Fruit fly (Drosophila melanogaster) whole organism, embryonic: ENCODE data around the gene CG42465.

Experiments
- BEAF-32 ChIP-seq: fragments of 200-800 bp; sonication (Bioruptor generic); optimal IDR thresholded peaks from 3 replicates; lab custom pipeline; 2017; ENCODE audit warnings: missing biosample characterization, missing genetic modification characterization, mild to moderate bottlenecking, moderate library complexity, missing genetic modification reagents
- Blimp-1 ChIP-seq: fragments of 200-800 bp; sonication (Bioruptor generic); optimal IDR thresholded peaks from 3 replicates; lab custom pipeline; 2018; ENCODE audit warnings: missing biosample characterization, missing genetic modification characterization, mild to moderate bottlenecking, moderate library complexity, missing genetic modification reagents
- CG1024 ChIP-seq: fragments of 200-800 bp; sonication (Bioruptor generic); IDR thresholded peaks from 2 replicates; pipeline ENCODE4 v1.3.6; 2022; ENCODE audit warnings: missing biosample characterization, missing genetic modification characterization
- CG10321 ChIP-seq: fragments of 200-800 bp; sonication (Bioruptor generic); IDR thresholded peaks from 2 replicates; pipeline ENCODE4 v1.3.6; 2022; ENCODE audit warnings: missing biosample characterization, missing genetic modification characterization
- CG10565 ChIP-seq: fragments of 200-800 bp; sonication (Bioruptor generic); optimal IDR thresholded peaks from 3 replicates; lab custom pipeline; 2016; ENCODE audit warnings: missing biosample characterization, mild to moderate bottlenecking, missing genetic modification characterization
- CG10654 ChIP-seq: fragments of 200-800 bp; sonication (Bioruptor generic); optimal IDR thresholded peaks from 2 replicates; lab custom pipeline; 2016; ENCODE audit warnings: missing biosample characterization, missing genetic modification characterization
- CG11696 ChIP-seq: fragments of 200-800 bp; sonication (Bioruptor generic); IDR thresholded peaks from 2 replicates; pipeline ENCODE4 v1.3.6; 2022; ENCODE audit warnings: missing biosample characterization, missing genetic modification characterization
- CG12299 ChIP-seq: fragments of 200-800 bp; sonication (Bioruptor generic); optimal IDR thresholded peaks from 2 replicates; lab custom pipeline; 2018; ENCODE audit warnings: missing biosample characterization, mild to moderate bottlenecking, missing genetic modification characterization
- CG12769 ChIP-seq: fragments of 200-800 bp; sonication (Bioruptor generic); optimal IDR thresholded peaks from 2 replicates; lab custom pipeline; 2019; ENCODE audit warnings: missing biosample characterization, mild to moderate bottlenecking, missing genetic modification characterization, moderate library complexity
- CG15514 ChIP-seq: fragments of 200-800 bp; sonication (Bioruptor generic); optimal IDR thresholded peaks from 3 replicates; lab custom pipeline; 2017; ENCODE audit warnings: missing biosample characterization, missing genetic modification characterization, mild to moderate bottlenecking, moderate library complexity, missing genetic modification reagents
- CG16863 ChIP-seq: fragments of 200-800 bp; sonication (Bioruptor generic); optimal IDR thresholded peaks from 3 replicates; lab custom pipeline; 2016; ENCODE audit warnings: missing biosample characterization, missing genetic modification characterization
- CG17359 ChIP-seq: fragments of 200-800 bp; sonication (Bioruptor generic); optimal IDR thresholded peaks from 3 replicates; lab custom pipeline; 2018; ENCODE audit warnings: missing biosample characterization, mild to moderate bottlenecking, missing genetic modification characterization, moderate library complexity
- CG18599 ChIP-seq: fragments of 200-800 bp; sonication (Bioruptor generic); optimal IDR thresholded peaks from 3 replicates; lab custom pipeline; 2017; ENCODE audit warnings: missing biosample characterization, missing genetic modification characterization, mild to moderate bottlenecking, moderate library complexity, missing genetic modification reagents
- CG18619 ChIP-seq: fragments of 200-800 bp; sonication (Bioruptor generic); optimal IDR thresholded peaks from 3 replicates; lab custom pipeline; 2017; ENCODE audit warnings: missing biosample characterization, mild to moderate bottlenecking, missing genetic modification characterization
- CG18764 ChIP-seq: fragments of 200-800 bp; sonication (Bioruptor generic); optimal IDR thresholded peaks from 3 replicates; lab custom pipeline; 2016; ENCODE audit warnings: missing biosample characterization, missing genetic modification characterization
- CG2120 ChIP-seq: fragments of 200-800 bp; sonication (Bioruptor generic); optimal IDR thresholded peaks from 3 replicates; lab custom pipeline; 2016; ENCODE audit warnings: missing biosample characterization, missing genetic modification characterization
- CG32532 ChIP-seq: fragments of 200-800 bp; sonication (Bioruptor generic); IDR thresholded peaks from 2 replicates; pipeline ENCODE4 v1.3.6; 2022; ENCODE audit warnings: missing biosample characterization, missing genetic modification characterization
- CG3281 ChIP-seq: fragments of 200-800 bp; sonication (Bioruptor generic); optimal IDR thresholded peaks from 3 replicates; lab custom pipeline; 2017; ENCODE audit warnings: missing biosample characterization, mild to moderate bottlenecking, missing genetic modification characterization
- CG5953 ChIP-seq: fragments of 200-800 bp; sonication (Bioruptor generic); IDR thresholded peaks from 2 replicates; pipeline ENCODE4 v1.3.6; 2022; ENCODE audit warnings: missing biosample characterization, missing genetic modification characterization
- CG7928 ChIP-seq: fragments of 200-800 bp; sonication (Bioruptor generic); optimal IDR thresholded peaks from 2 replicates; lab custom pipeline; 2017; ENCODE audit warnings: missing biosample characterization, mild to moderate bottlenecking, missing genetic modification characterization
- CG9817 ChIP-seq: fragments of 200-800 bp; sonication (Bioruptor generic); optimal IDR thresholded peaks from 2 replicates; lab custom pipeline; 2018; ENCODE audit warnings: missing biosample characterization, mild to moderate bottlenecking, missing genetic modification characterization, moderate library complexity
- CG9876 ChIP-seq: fragments of 200-800 bp; sonication (Bioruptor generic); optimal IDR thresholded peaks from 2 replicates; lab custom pipeline; 2016; ENCODE audit warnings: missing biosample characterization, missing genetic modification characterization
- Fer3 ChIP-seq: fragments of 200-800 bp; sonication (Bioruptor generic); optimal IDR thresholded peaks from 2 replicates; lab custom pipeline; 2018; ENCODE audit warnings: missing biosample characterization, mild to moderate bottlenecking, missing genetic modification characterization, moderate library complexity
- H2.0 ChIP-seq: fragments of 200-800 bp; sonication (Bioruptor generic); IDR thresholded peaks from 2 replicates; pipeline ENCODE4 v1.3.6; 2022; ENCODE audit warnings: missing biosample characterization, missing genetic modification characterization
- HHEX ChIP-seq: fragments of 200-800 bp; sonication (Bioruptor generic); optimal IDR thresholded peaks from 3 replicates; lab custom pipeline; 2017; ENCODE audit warnings: missing biosample characterization, mild to moderate bottlenecking, missing genetic modification characterization, missing genetic modification reagents
- Lhr ChIP-seq: fragments of 200-800 bp; sonication (Bioruptor generic); optimal IDR thresholded peaks from 3 replicates; lab custom pipeline; 2017; ENCODE audit warnings: mild to moderate bottlenecking, missing biosample characterization, missing genetic modification reagents, missing genetic modification characterization
- Med ChIP-seq: fragments of 200-800 bp; sonication (Bioruptor generic); peaks from one replicate; lab custom pipeline; 2016; ENCODE audit warnings: missing biosample characterization, missing genetic modification characterization, mild to moderate bottlenecking, inconsistent platforms, moderate library complexity
- Oli ChIP-seq: fragments of 200-800 bp; sonication (Bioruptor generic); optimal IDR thresholded peaks from 2 replicates; lab custom pipeline; 2018; ENCODE audit warnings: missing biosample characterization, mild to moderate bottlenecking, missing genetic modification characterization, moderate library complexity
- Optix ChIP-seq: fragments of 200-800 bp; sonication (Bioruptor generic); IDR thresholded peaks from 3 replicates; pipeline ENCODE4 v1.3.6; 2022; ENCODE audit warnings: missing biosample characterization, missing genetic modification characterization
- Ssrp ChIP-seq: fragments of 200-800 bp; sonication (Bioruptor generic); optimal IDR thresholded peaks from 2 replicates; lab custom pipeline; 2018; ENCODE audit warnings: missing biosample characterization, mild to moderate bottlenecking, missing genetic modification characterization, moderate library complexity
- Xrp1 ChIP-seq: fragments of 200-800 bp; sonication (Bioruptor generic); IDR thresholded peaks from 2 replicates; pipeline ENCODE4 v1.3.6; 2022; ENCODE audit warnings: missing biosample characterization, missing genetic modification characterization
- bsh ChIP-seq, 2 experiments: fragments of 200-800 bp; sonication (Bioruptor generic); optimal IDR thresholded peaks; 2 replicates each; lab custom pipeline; 2017 to 2018; ENCODE audit warnings: mild to moderate bottlenecking in 2 of 2, missing biosample characterization in 2 of 2, missing genetic modification characterization in 2 of 2, moderate library complexity in 1 of 2
- dmrt99B ChIP-seq: fragments of 200-800 bp; sonication (Bioruptor generic); optimal IDR thresholded peaks from 2 replicates; lab custom pipeline; 2018; ENCODE audit warnings: missing biosample characterization, mild to moderate bottlenecking, missing genetic modification characterization, moderate library complexity
- dysf ChIP-seq: fragments of 200-800 bp; sonication (Bioruptor generic); IDR thresholded peaks from 3 replicates; pipeline ENCODE4 v1.3.6; 2022; ENCODE audit warnings: missing biosample characterization, missing genetic modification characterization
- ftz-f1 ChIP-seq: fragments of 200-800 bp; sonication (Bioruptor generic); optimal IDR thresholded peaks from 2 replicates; lab custom pipeline; 2016; ENCODE audit warnings: missing biosample characterization, missing genetic modification characterization
- ken ChIP-seq: fragments of 200-800 bp; sonication (Bioruptor generic); IDR thresholded peaks from 3 replicates; pipeline ENCODE4 v1.3.6; 2022; ENCODE audit warnings: missing biosample characterization, missing genetic modification characterization
- lmd ChIP-seq: fragments of 200-800 bp; sonication (Bioruptor generic); IDR thresholded peaks from 2 replicates; pipeline ENCODE4 v1.3.6; 2022; ENCODE audit warnings: missing biosample characterization, missing genetic modification characterization
- mam ChIP-seq: fragments of 200-800 bp; sonication (Bioruptor generic); optimal IDR thresholded peaks from 3 replicates; lab custom pipeline; 2016; ENCODE audit warnings: missing biosample characterization, missing genetic modification characterization
- mirr ChIP-seq: fragments of 200-800 bp; sonication (Bioruptor generic); optimal IDR thresholded peaks from 3 replicates; lab custom pipeline; 2018; ENCODE audit warnings: missing biosample characterization, mild to moderate bottlenecking, missing genetic modification characterization
- nau ChIP-seq: fragments of 200-800 bp; sonication (Bioruptor generic); optimal IDR thresholded peaks from 3 replicates; lab custom pipeline; 2017; ENCODE audit warnings: missing biosample characterization, mild to moderate bottlenecking, missing genetic modification characterization, missing genetic modification reagents
- p53 ChIP-seq: fragments of 200-800 bp; sonication (Bioruptor generic); optimal IDR thresholded peaks from 2 replicates; lab custom pipeline; 2016; ENCODE audit warnings: missing biosample characterization, missing genetic modification characterization
- pnt ChIP-seq: fragments of 200-800 bp; sonication (Bioruptor generic); optimal IDR thresholded peaks from 3 replicates; lab custom pipeline; 2016; ENCODE audit warnings: missing biosample characterization, missing genetic modification characterization
- schlank ChIP-seq: fragments of 200-800 bp; sonication (Bioruptor generic); optimal IDR thresholded peaks from 2 replicates; lab custom pipeline; 2018; ENCODE audit warnings: missing biosample characterization, mild to moderate bottlenecking, missing genetic modification characterization
- scrt ChIP-seq: fragments of 200-800 bp; sonication (Bioruptor generic); optimal IDR thresholded peaks from 2 replicates; lab custom pipeline; 2018; ENCODE audit warnings: missing biosample characterization, mild to moderate bottlenecking, missing genetic modification characterization, moderate library complexity
- sqz ChIP-seq: fragments of 200-800 bp; sonication (Bioruptor generic); optimal IDR thresholded peaks from 3 replicates; lab custom pipeline; 2018; ENCODE audit warnings: missing biosample characterization, mild to moderate bottlenecking, missing genetic modification characterization
- sr ChIP-seq: fragments of 200-800 bp; sonication (Bioruptor generic); IDR thresholded peaks from 3 replicates; pipeline ENCODE4 v1.3.6; 2022; ENCODE audit warnings: missing biosample characterization, missing genetic modification characterization
- sug ChIP-seq: fragments of 200-800 bp; optimal IDR thresholded peaks from 2 replicates; lab custom pipeline; 2019; ENCODE audit warnings: missing biosample characterization, mild to moderate bottlenecking, missing genetic modification characterization, moderate library complexity
- wdn ChIP-seq: fragments of 200-800 bp; sonication (Bioruptor generic); IDR thresholded peaks from 2 replicates; pipeline ENCODE4 v1.3.6; 2022; ENCODE audit warnings: missing biosample characterization, missing genetic modification characterization
- wek ChIP-seq: fragments of 200-800 bp; sonication (Bioruptor generic); optimal IDR thresholded peaks from 3 replicates; lab custom pipeline; 2018; ENCODE audit warnings: missing biosample characterization, mild to moderate bottlenecking, missing genetic modification characterization, moderate library complexity
- yki ChIP-seq: fragments of >200 bp; optimal IDR thresholded peaks from 3 replicates; lab custom pipeline; 2018

CG42465 gene

dm6 chr2L:3719414-3719959, 19.5 kb downstream of the CG42465 start (continued):
- peak; percentile 1 for TF ChIP-seq CG15514 (GFP tag; lab: Kevin White, UChicago)
- TF ChIP-seq mam (GFP tag; lab: Kevin White, UChicago) = peak; percentile 6
- peak; percentile 57 for TF ChIP-seq CG18599 (GFP tag; lab: Kevin White, UChicago)
- TF ChIP-seq CG3281 = peak; percentile 59
- TF ChIP-seq CG9817 (tag; lab: Kevin White, UChicago) = peak; percentile 14
- peak; percentile 39 for TF ChIP-seq CG17359
- 0 out of 2 replicates have a peak, but pooled peaks have one; percentile 16 for TF ChIP-seq H2.0 (GFP tag; lab: Robert Waterston, UW)
- peak; percentile 86 for TF ChIP-seq Med (GFP tag; lab: Kevin White, UChicago)
- TF ChIP-seq scrt (GFP tag; lab: Kevin White, UChicago) = peak; percentile 19
- no peak for TF ChIP-seq ftz-f1 (GFP tag; lab: Kevin White, UChicago)
- peak; percentile 48 for TF ChIP-seq CG12769 (tag; lab: Kevin White, UChicago)
- no peak for TF ChIP-seq ken
- TF ChIP-seq p53 (GFP tag; lab: Kevin White, UChicago) = no peak
- TF ChIP-seq BEAF-32 (GFP tag; lab: Kevin White, UChicago) = no peak
- 0 out of 2 replicates have a peak, but pooled peaks have one; percentile 14 for TF ChIP-seq CG1024
- no peak for TF ChIP-seq pnt (GFP tag; lab: Kevin White, UChicago)
- TF ChIP-seq CG10321 (GFP tag; lab: Robert Waterston, UW) = no peak
- TF ChIP-seq CG18619 = peak; percentile 8
- no peak for TF ChIP-seq Optix (GFP tag; lab: Robert Waterston, UW)
- peak; percentile 59 for TF ChIP-seq CG11696 (GFP tag; lab: Robert Waterston, UW)
- no peak for TF ChIP-seq CG7928
- no peak for TF ChIP-seq CG18764 (GFP tag; lab: Kevin White, UChicago)
- TF ChIP-seq dmrt99B (tag; lab: Kevin White, UChicago) = peak; percentile 58
- peak; percentile 30 for TF ChIP-seq HHEX
- TF ChIP-seq schlank (tag; lab: Kevin White, UChicago) = no peak
- TF ChIP-seq sug (tag; lab: Kevin White, UChicago) = peak; percentile 30
- peak; percentile 46 for TF ChIP-seq CG2120 (GFP tag; lab: Kevin White, UChicago)
- TF ChIP-seq Blimp-1 (GFP tag; lab: Kevin White, UChicago) = no peak
- TF ChIP-seq CG10565 (GFP tag; lab: Kevin White, UChicago) = no peak
- peak; percentile 22; the same call in 1 of the 3 replicates for TF ChIP-seq dysf (GFP tag; lab: Robert Waterston, UW)
- peak; percentile 27 for TF ChIP-seq Fer3 (tag; lab: Kevin White, UChicago)
- TF ChIP-seq bsh (GFP tag; optimal IDR thresholded peaks at IDR 0.05; lab: Kevin White, UChicago) = peak in 1 of 2 experiments; percentile 43
- peak; percentile 36; the same call in 1 of the 2 replicates for TF ChIP-seq CG32532
- no peak for TF ChIP-seq CG12299 (tag; lab: Kevin White, UChicago)
- no peak for TF ChIP-seq mirr (GFP tag; lab: Kevin White, UChicago)
- TF ChIP-seq Xrp1 (GFP tag; lab: Robert Waterston, UW) = 0 out of 2 replicates have a peak, but pooled peaks have one; percentile 21
- TF ChIP-seq wek = no peak
- TF ChIP-seq sr (GFP tag; lab: Robert Waterston, UW) = no peak
- no peak for TF ChIP-seq CG5953 (GFP tag; lab: Robert Waterston, UW)
- TF ChIP-seq Lhr (GFP tag; lab: Kevin White, UChicago) = no peak
- peak; percentile 8 for TF ChIP-seq CG10654 (GFP tag; lab: Kevin White, UChicago)
- no peak for TF ChIP-seq CG16863
- TF ChIP-seq CG9876 (GFP tag; lab: Kevin White, UChicago) = no peak
- TF ChIP-seq wdn (GFP tag; lab: Robert Waterston, UW) = no peak
- TF ChIP-seq nau = peak; percentile 39
- TF ChIP-seq Ssrp (tag; lab: Kevin White, UChicago) = peak; percentile 7
- TF ChIP-seq yki (lab: Kevin White, UChicago) = no peak
- peak; percentile 41 for TF ChIP-seq Oli (tag; lab: Kevin White, UChicago)
- peak; percentile 41; the same call in 1 of the 2 replicates for TF ChIP-seq lmd (GFP tag; lab: Robert Waterston, UW)
- TF ChIP-seq sqz (GFP tag; lab: Kevin White, UChicago) = no peak
